Worm (Caenorhabditis elegans) whole organism, late embryonic: ENCODE data around the gene lido-18.

Experiments used
- ceh-14 ChIP-seq: sonication (generic microtip); optimal IDR thresholded peaks from 2 replicates; lab custom pipeline; 2016; ENCODE audit warnings: missing genotype, missing genetic modification characterization, missing compliant biosample characterization
- odd-2 ChIP-seq: sonication (generic microtip); optimal IDR thresholded peaks from 2 replicates; lab custom pipeline; 2017; ENCODE audit warnings: antibody characterized with exemption, mild to moderate bottlenecking, missing genetic modification characterization, missing compliant biosample characterization
- pha-4 ChIP-seq: fragments of 150-350 bp; optimal IDR thresholded peaks from 2 replicates; lab custom pipeline; 2018; ENCODE audit warnings: missing biosample characterization, missing genetic modification reagents, missing genetic modification characterization
- sdc-2 ChIP-seq: sonication (generic microtip); optimal IDR thresholded peaks from 2 replicates; lab custom pipeline; 2016; ENCODE audit warnings: missing genotype, missing genetic modification characterization, missing compliant biosample characterization
- ztf-16 ChIP-seq: sonication (generic microtip); optimal IDR thresholded peaks from 2 replicates; lab custom pipeline; 2017; ENCODE audit warnings: missing genetic modification characterization, missing compliant biosample characterization

DNA sequence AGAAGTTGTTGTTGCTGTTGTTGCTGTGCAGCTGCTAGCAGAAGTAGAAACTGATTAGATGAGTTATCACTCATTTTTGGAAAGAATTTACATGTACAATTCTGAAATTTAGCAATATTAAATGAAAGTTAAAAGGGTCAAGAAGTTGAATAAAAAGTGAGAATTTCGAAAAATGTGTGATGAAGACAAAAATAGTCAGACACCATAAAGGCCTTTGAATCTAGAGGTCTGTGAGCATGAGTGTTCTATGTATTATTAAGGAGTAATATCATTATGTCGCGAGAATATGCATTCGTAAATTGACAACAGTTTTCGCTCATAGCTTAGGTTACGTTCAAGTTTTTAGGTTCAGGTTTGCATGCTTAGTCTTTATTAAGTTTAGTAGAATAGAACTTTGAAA is 6.1 kb upstream of the lido-18 start, which contains the start of gene baz-2:
- TF ChIP-seq sdc-2 (tag; lab: Kevin White, UChicago) (no peak), ztf-16 (no peak), pha-4 (tag; lab: Kevin White, UChicago) (no peak), odd-2 (tag; lab: Kevin White, UChicago) (no peak), ceh-14 (tag; lab: Kevin White, UChicago) (no peak)
